Fruit fly (Drosophila melanogaster) whole organism, embryonic: ENCODE data around the gene Hsp67Ba.
A peak's percentile ranks its signal among the peaks of the same experiment; 100 is the strongest.

Experiments used
- CG10979 ChIP-seq: fragments of 200-800 bp; sonication (Bioruptor generic); optimal IDR thresholded peaks from 2 replicates; lab custom pipeline; 2018; ENCODE audit warnings: missing biosample characterization, mild to moderate bottlenecking, missing genetic modification characterization, moderate library complexity
- CG13296 ChIP-seq: fragments of 200-800 bp; sonication (Bioruptor generic); optimal IDR thresholded peaks from 3 replicates; lab custom pipeline; 2018; ENCODE audit warnings: missing biosample characterization, mild to moderate bottlenecking, missing genetic modification characterization
- CG14965 ChIP-seq: fragments of 200-800 bp; sonication (Bioruptor generic); optimal IDR thresholded peaks from 2 replicates; lab custom pipeline; 2016; ENCODE audit warnings: missing biosample characterization, missing genetic modification characterization, borderline replicate concordance
- CG15601 ChIP-seq: fragments of 200-800 bp; sonication (Bioruptor generic); optimal IDR thresholded peaks from 3 replicates; lab custom pipeline; 2019; ENCODE audit warnings: missing biosample characterization, mild to moderate bottlenecking, missing genetic modification characterization, moderate library complexity
- CG17328 ChIP-seq: fragments of 200-800 bp; sonication (Bioruptor generic); IDR thresholded peaks from 2 replicates; pipeline ENCODE4 v1.3.6; 2022; ENCODE audit warnings: missing biosample characterization, missing genetic modification characterization
- CG17385 ChIP-seq: fragments of 200-800 bp; sonication (Bioruptor generic); optimal IDR thresholded peaks from 3 replicates; lab custom pipeline; 2018; ENCODE audit warnings: missing biosample characterization, mild to moderate bottlenecking, missing genetic modification characterization
- CG1792 ChIP-seq: fragments of 200-800 bp; sonication (Bioruptor generic); optimal IDR thresholded peaks from 2 replicates; lab custom pipeline; 2016; ENCODE audit warnings: missing biosample characterization, missing genetic modification characterization
- CG18476 ChIP-seq: fragments of 200-800 bp; sonication (Bioruptor generic); optimal IDR thresholded peaks from 2 replicates; lab custom pipeline; 2016; ENCODE audit warnings: missing biosample characterization, mild to moderate bottlenecking, missing genetic modification characterization
- CG2116 ChIP-seq: fragments of 200-800 bp; sonication (Bioruptor generic); optimal IDR thresholded peaks from 3 replicates; lab custom pipeline; 2018; ENCODE audit warnings: missing biosample characterization, mild to moderate bottlenecking, missing genetic modification characterization
- CG2120 ChIP-seq: fragments of 200-800 bp; sonication (Bioruptor generic); optimal IDR thresholded peaks from 3 replicates; lab custom pipeline; 2016; ENCODE audit warnings: missing biosample characterization, missing genetic modification characterization
- CG31224 ChIP-seq: fragments of 200-800 bp; sonication (Bioruptor generic); IDR thresholded peaks from 2 replicates; pipeline ENCODE4 v1.3.6; 2022; ENCODE audit warnings: missing biosample characterization, missing genetic modification characterization
- CG32767 ChIP-seq: fragments of 200-800 bp; sonication (Bioruptor generic); IDR thresholded peaks from 2 replicates; pipeline ENCODE4 v1.3.6; 2022; ENCODE audit warnings: missing biosample characterization, missing genetic modification characterization
- CG34376 ChIP-seq: fragments of 200-800 bp; sonication (Bioruptor generic); optimal IDR thresholded peaks from 2 replicates; lab custom pipeline; 2018; ENCODE audit warnings: missing biosample characterization, mild to moderate bottlenecking, missing genetic modification characterization
- CG34422 ChIP-seq: fragments of 200-800 bp; sonication (Bioruptor generic); IDR thresholded peaks from 3 replicates; pipeline ENCODE4 v1.3.6; 2022; ENCODE audit warnings: missing biosample characterization, missing genetic modification characterization
- CG4820 ChIP-seq: fragments of 200-800 bp; sonication (Bioruptor generic); optimal IDR thresholded peaks from 3 replicates; lab custom pipeline; 2016; ENCODE audit warnings: missing biosample characterization, missing genetic modification characterization
- CG8089 ChIP-seq: fragments of 200-800 bp; sonication (Bioruptor generic); optimal IDR thresholded peaks from 3 replicates; lab custom pipeline; 2016; ENCODE audit warnings: missing biosample characterization, missing genetic modification characterization
- CG8290 ChIP-seq, 3 experiments: fragments of 200-800 bp; sonication (Bioruptor generic); optimal IDR thresholded peaks; 2 replicates each; lab custom pipeline; 2016 to 2019; ENCODE audit warnings: missing biosample characterization in 3 of 3, missing genetic modification characterization in 3 of 3, mild to moderate bottlenecking in 2 of 3, moderate library complexity in 1 of 3
- CG8924 ChIP-seq: fragments of 200-800 bp; optimal IDR thresholded peaks from 3 replicates; lab custom pipeline; 2019; ENCODE audit warnings: missing biosample characterization, mild to moderate bottlenecking, missing genetic modification characterization, moderate library complexity
- CG8944 ChIP-seq: fragments of 200-800 bp; sonication (Bioruptor generic); optimal IDR thresholded peaks from 3 replicates; lab custom pipeline; 2016; ENCODE audit warnings: missing biosample characterization, missing genetic modification characterization
- Dbx ChIP-seq: fragments of 200-800 bp; sonication (Bioruptor generic); IDR thresholded peaks from 3 replicates; pipeline ENCODE4 v1.3.6; 2022; ENCODE audit warnings: missing biosample characterization, missing genetic modification characterization
- E2f1 ChIP-seq: fragments of 200-800 bp; sonication (Bioruptor generic); IDR thresholded peaks from 2 replicates; pipeline ENCODE4 v1.3.6; 2022; ENCODE audit warnings: missing biosample characterization, missing genetic modification characterization
- Eip74EF ChIP-seq, 2 experiments: fragments of 200-800 bp in 1 of 2; fragments of >200 bp in 1 of 2; sonication (Bioruptor generic) in 1 of 2; optimal IDR thresholded peaks; 2 replicates each; lab custom pipeline; 2017 to 2019; ENCODE audit warnings: missing biosample characterization in 2 of 2, missing genetic modification characterization in 2 of 2, mild to moderate bottlenecking in 1 of 2, moderate library complexity in 1 of 2
- MTF-1 ChIP-seq: fragments of 200-800 bp; sonication (Bioruptor generic); optimal IDR thresholded peaks from 2 replicates; lab custom pipeline; 2018; ENCODE audit warnings: missing biosample characterization, mild to moderate bottlenecking, missing genetic modification characterization, borderline replicate concordance
- Mad ChIP-seq: fragments of 200-800 bp; sonication (Bioruptor generic); optimal IDR thresholded peaks from 2 replicates; lab custom pipeline; 2016; ENCODE audit warnings: missing biosample characterization, missing genetic modification characterization
- NFAT ChIP-seq: fragments of 200-800 bp; sonication (Bioruptor generic); IDR thresholded peaks from 2 replicates; pipeline ENCODE4 v1.3.6; 2022; ENCODE audit warnings: missing biosample characterization, missing genetic modification characterization
- PHDP ChIP-seq: fragments of 200-800 bp; sonication (Bioruptor generic); optimal IDR thresholded peaks from 3 replicates; lab custom pipeline; 2018; ENCODE audit warnings: missing biosample characterization, mild to moderate bottlenecking, missing genetic modification characterization, moderate library complexity
- Poxn ChIP-seq: fragments of 200-800 bp; sonication (Bioruptor generic); IDR thresholded peaks from 2 replicates; pipeline ENCODE4 v1.3.6; 2022; ENCODE audit warnings: missing biosample characterization, missing genetic modification characterization
- Rx ChIP-seq: fragments of 200-800 bp; sonication (Bioruptor generic); IDR thresholded peaks from 2 replicates; pipeline ENCODE4 v1.3.6; 2022; ENCODE audit warnings: missing biosample characterization, missing genetic modification characterization
- Trl ChIP-seq, 3 experiments: fragments of >200 bp in 2 of 3; fragments of 200-800 bp in 1 of 3; sonication (Bioruptor generic) in 1 of 3; optimal IDR thresholded peaks; 2 replicates in 1 of 3; 3 replicates in 2 of 3; lab custom pipeline; 2016 to 2017; ENCODE audit warnings: missing biosample characterization in 1 of 3, missing genetic modification characterization in 1 of 3
- ab ChIP-seq: fragments of 200-800 bp; sonication (Bioruptor generic); optimal IDR thresholded peaks from 2 replicates; lab custom pipeline; 2016; ENCODE audit warnings: missing biosample characterization, missing genetic modification characterization
- bigmax ChIP-seq: fragments of 200-800 bp; sonication (Bioruptor generic); optimal IDR thresholded peaks from 2 replicates; lab custom pipeline; 2018; ENCODE audit warnings: missing biosample characterization, mild to moderate bottlenecking, missing genetic modification characterization
- cad ChIP-seq: fragments of >200 bp; optimal IDR thresholded peaks from 2 replicates; lab custom pipeline; 2017; ENCODE audit warnings: missing biosample characterization, missing genetic modification characterization
- cas ChIP-seq: fragments of 200-800 bp; sonication (Bioruptor generic); IDR thresholded peaks from 2 replicates; pipeline ENCODE4 v1.3.6; 2022; ENCODE audit warnings: missing biosample characterization, missing genetic modification characterization
- dmrt99B ChIP-seq: fragments of 200-800 bp; sonication (Bioruptor generic); optimal IDR thresholded peaks from 2 replicates; lab custom pipeline; 2018; ENCODE audit warnings: missing biosample characterization, mild to moderate bottlenecking, missing genetic modification characterization, moderate library complexity
- dpn ChIP-seq, 2 experiments: fragments of 200-800 bp; sonication (Bioruptor generic); optimal IDR thresholded peaks; 3 replicates each; lab custom pipeline; 2016; ENCODE audit warnings: missing biosample characterization in 2 of 2, missing genetic modification characterization in 2 of 2
- en ChIP-seq: fragments of 200-800 bp; sonication (Bioruptor generic); optimal IDR thresholded peaks from 2 replicates; lab custom pipeline; 2016; ENCODE audit warnings: missing biosample characterization, missing genetic modification characterization
- gcm ChIP-seq: fragments of 200-800 bp; sonication (Bioruptor generic); optimal IDR thresholded peaks from 2 replicates; lab custom pipeline; 2019; ENCODE audit warnings: missing biosample characterization, mild to moderate bottlenecking, missing genetic modification characterization, moderate library complexity
- hkb ChIP-seq, 2 experiments: fragments of 200-800 bp in 1 of 2; fragments of >200 bp in 1 of 2; sonication (Bioruptor generic) in 1 of 2; IDR thresholded peaks in 1 of 2; optimal IDR thresholded peaks in 1 of 2; 2 replicates each; pipeline versions ENCODE4 v1.3.6 to Lab custom; 2017 to 2022; ENCODE audit warnings: missing biosample characterization in 1 of 2, missing genetic modification characterization in 1 of 2
- mam ChIP-seq: fragments of 200-800 bp; sonication (Bioruptor generic); optimal IDR thresholded peaks from 3 replicates; lab custom pipeline; 2016; ENCODE audit warnings: missing biosample characterization, missing genetic modification characterization
- prd ChIP-seq, 3 experiments: fragments of >200 bp in 2 of 3; fragments of 200-800 bp in 1 of 3; sonication (Bioruptor generic) in 1 of 3; optimal IDR thresholded peaks in 2 of 3; IDR thresholded peaks in 1 of 3; 2 replicates in 2 of 3; 3 replicates in 1 of 3; pipeline versions ENCODE4 v1.3.6 to Lab custom; 2017 to 2022; ENCODE audit warnings: missing biosample characterization in 1 of 3, missing genetic modification characterization in 1 of 3
- schlank ChIP-seq: fragments of 200-800 bp; sonication (Bioruptor generic); optimal IDR thresholded peaks from 2 replicates; lab custom pipeline; 2018; ENCODE audit warnings: missing biosample characterization, mild to moderate bottlenecking, missing genetic modification characterization
- sim ChIP-seq: fragments of 200-800 bp; sonication (Bioruptor generic); IDR thresholded peaks from 2 replicates; pipeline ENCODE4 v1.3.6; 2022; ENCODE audit warnings: missing biosample characterization, missing genetic modification characterization
- trh ChIP-seq: fragments of 200-800 bp; sonication (Bioruptor generic); optimal IDR thresholded peaks from 2 replicates; lab custom pipeline; 2016; ENCODE audit warnings: missing biosample characterization, missing genetic modification characterization
- tup ChIP-seq: fragments of 200-800 bp; sonication (Bioruptor generic); optimal IDR thresholded peaks from 2 replicates; lab custom pipeline; 2016; ENCODE audit warnings: missing biosample characterization, mild to moderate bottlenecking, missing genetic modification characterization, moderate library complexity
- twi ChIP-seq: fragments of 200-800 bp; optimal IDR thresholded peaks from 2 replicates; lab custom pipeline; 2019; ENCODE audit warnings: missing biosample characterization, mild to moderate bottlenecking, missing genetic modification characterization, moderate library complexity
- tx ChIP-seq: fragments of 200-800 bp; sonication (Bioruptor generic); optimal IDR thresholded peaks from 2 replicates; lab custom pipeline; 2016; ENCODE audit warnings: missing biosample characterization, missing genetic modification characterization
- unc-4 ChIP-seq: fragments of 200-800 bp; sonication (Bioruptor generic); IDR thresholded peaks from 2 replicates; pipeline ENCODE4 v1.3.6; 2022; ENCODE audit warnings: missing biosample characterization, missing genetic modification characterization; ENCODE audit not compliant: partially characterized antibody
- unpg ChIP-seq: fragments of 200-800 bp; sonication (Bioruptor generic); optimal IDR thresholded peaks from 3 replicates; lab custom pipeline; 2018; ENCODE audit warnings: missing biosample characterization, mild to moderate bottlenecking, missing genetic modification characterization, moderate library complexity

Gene Hsp67Ba

DNA sequence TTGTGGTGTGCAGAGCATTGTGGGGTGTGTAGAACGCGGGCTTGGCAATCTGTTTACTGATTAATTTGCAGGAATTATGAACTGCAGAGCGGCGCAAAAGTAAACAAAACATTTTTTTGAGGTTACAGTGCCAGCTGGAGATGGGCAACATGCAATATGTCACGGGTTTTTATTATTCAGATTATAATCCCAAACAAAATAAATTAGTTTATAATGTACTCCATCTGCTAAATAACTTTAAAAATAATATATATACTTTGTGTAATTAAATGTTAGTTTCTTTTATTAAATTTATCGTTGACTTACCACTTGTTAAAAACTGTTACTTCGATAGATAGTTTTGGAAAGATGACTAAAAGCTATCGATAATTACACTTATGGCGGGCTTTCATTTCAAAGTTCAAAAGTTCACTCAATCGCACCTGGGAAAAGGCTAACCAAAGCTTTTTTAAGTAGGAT, 8.4 kb downstream of the Hsp67Ba start, which contains the start of gene Fdx1 (continued):
- TF ChIP-seq unc-4 (peak; percentile 70), PHDP (tag; lab: Kevin White, UChicago) (peak; percentile 31), CG8089 (no peak), bigmax (GFP tag; lab: Kevin White, UChicago) (peak; percentile 97), trh (GFP tag; lab: Kevin White, UChicago) (no peak), CG15601 (tag; lab: Kevin White, UChicago) (peak; percentile 54), mam (GFP tag; lab: Kevin White, UChicago) (peak; percentile 25), CG32767 (0 out of 2 replicates have a peak, but pooled peaks have one; percentile 17), Dbx (peak; percentile 39; the same call in 1 of the 3 replicates), cad (GFP tag; lab: Kevin White, UChicago) (no peak), E2f1 (GFP tag; lab: Robert Waterston, UW) (0 out of 2 replicates have a peak, but pooled peaks have one; percentile 22), CG31224 (GFP tag; lab: Robert Waterston, UW) (no peak), schlank (tag; lab: Kevin White, UChicago) (no peak), en (no peak), CG1792 (GFP tag; lab: Kevin White, UChicago) (no peak), sim (no peak), hkb (optimal IDR thresholded peaks at IDR 0.05; lab: Kevin White, UChicago) (no peak), hkb (GFP tag; IDR thresholded peaks at IDR 0.05; lab: Robert Waterston, UW) (peak; percentile 63; the same call in 1 of the 2 replicates), MTF-1 (GFP tag; lab: Kevin White, UChicago) (no peak), CG14965 (GFP tag; lab: Kevin White, UChicago) (no peak), CG2120 (GFP tag; lab: Kevin White, UChicago) (peak; percentile 66), Trl (optimal IDR thresholded peaks at IDR 0.05; lab: Kevin White, UChicago) (no peak), Trl (GFP tag; optimal IDR thresholded peaks at IDR 0.05; lab: Kevin White, UChicago) (no peak), CG34422 (GFP tag; lab: Robert Waterston, UW) (peak; percentile 58; the same call in 1 of the 3 replicates), cas (GFP tag; lab: Robert Waterston, UW) (no peak), dpn (GFP tag; optimal IDR thresholded peaks at IDR 0.05; lab: Kevin White, UChicago) (peak in 1 of 2 experiments; percentile 59), Mad (GFP tag; lab: Kevin White, UChicago) (no peak), Eip74EF (GFP tag; optimal IDR thresholded peaks at IDR 0.05; lab: Kevin White, UChicago) (no peak), CG8290 (GFP tag; optimal IDR thresholded peaks at IDR 0.05; lab: Kevin White, UChicago) (peak; percentile 0), CG8290 (tag; optimal IDR thresholded peaks at IDR 0.05; lab: Kevin White, UChicago) (no peak), CG13296 (GFP tag; lab: Kevin White, UChicago) (peak; percentile 48), CG8944 (GFP tag; lab: Kevin White, UChicago) (no peak), CG10979 (tag; lab: Kevin White, UChicago) (peak; percentile 23), ab (GFP tag; lab: Kevin White, UChicago) (no peak), Poxn (GFP tag; lab: Robert Waterston, UW) (no peak), tx (GFP tag; lab: Kevin White, UChicago) (no peak), prd (optimal IDR thresholded peaks at IDR 0.05; lab: Kevin White, UChicago) (no peak), prd (GFP tag; IDR thresholded peaks at IDR 0.05; lab: Robert Waterston, UW) (0 out of 3 replicates have a peak, but pooled peaks have one; percentile 33), NFAT (GFP tag; lab: Robert Waterston, UW) (peak; percentile 38; the same call in 1 of the 2 replicates), CG34376 (peak; percentile 10), twi (no peak), unpg (GFP tag; lab: Kevin White, UChicago) (peak; percentile 44), Rx (no peak), CG17328 (GFP tag; lab: Robert Waterston, UW) (peak; percentile 68), CG8924 (no peak), CG17385 (GFP tag; lab: Kevin White, UChicago) (peak; percentile 28), CG18476 (GFP tag; lab: Kevin White, UChicago) (peak; percentile 30), gcm (GFP tag; lab: Kevin White, UChicago) (peak; percentile 22), tup (GFP tag; lab: Kevin White, UChicago) (no peak), CG4820 (GFP tag; lab: Kevin White, UChicago) (peak; percentile 34), dmrt99B (tag; lab: Kevin White, UChicago) (no peak), CG2116 (peak; percentile 91)
